Worm (Caenorhabditis elegans) whole organism, L1 larva: ENCODE data around the gene lag-2.

ENCODE experiments used
- aha-1 ChIP-seq: fragments of 150-350 bp; optimal IDR thresholded peaks from 2 replicates; lab custom pipeline; 2014; ENCODE audit warnings: missing biosample characterization, missing genetic modification characterization
- snpc-4 ChIP-seq: fragments of 150-350 bp; optimal IDR thresholded peaks from 2 replicates; lab custom pipeline; 2014; ENCODE audit warnings: missing biosample characterization, missing genetic modification characterization

- TF ChIP-seq aha-1 (no peak), snpc-4 (tag; lab: Kevin White, UChicago) (no peak)
Observed at ce11 chrV:3144494-3144893, 43.6 kb upstream of the lag-2 start, which contains the start of gene srab-10.
